Fruit fly (Drosophila melanogaster): ENCODE results near the gene CG18304.

The CG18304 gene

dm6 chr2L:6956725-6957124 lies 14.1 kb upstream of the CG18304 start, which contains the start of the genes CG13775 and CG3430 (continued):
- TF ChIP-seq Taf1 (GFP tag; IDR thresholded peaks at IDR 0.05) (no peak), CG10654 (GFP tag; optimal IDR thresholded peaks at IDR 0.05) (no peak), chn (GFP tag; optimal IDR thresholded peaks at IDR 0.05) (no peak), lola (GFP tag; optimal IDR thresholded peaks at IDR 0.05) (no peak), chm (GFP tag; IDR thresholded peaks at IDR 0.05) (peak; percentile 66), CG11456 (GFP tag; IDR thresholded peaks at IDR 0.05) (peak; percentile 58; the same call in 2 of the 3 replicates), toy (GFP tag; IDR thresholded peaks at IDR 0.05) (no peak), CG1792 (GFP tag; optimal IDR thresholded peaks at IDR 0.05) (no peak), NfI (GFP tag; optimal IDR thresholded peaks at IDR 0.05) (peak; percentile 55), CG9817 (tag; optimal IDR thresholded peaks at IDR 0.05) (peak; percentile 41), hbn (GFP tag; IDR thresholded peaks at IDR 0.05; ENCODE audit: partially characterized antibody) (peak; percentile 65), Sin3A (optimal IDR thresholded peaks at IDR 0.05) (peak; percentile 43), pros (GFP tag; optimal IDR thresholded peaks at IDR 0.05) (no peak), crp (GFP tag; optimal IDR thresholded peaks at IDR 0.05) (peak; percentile 28 to 84), kay (GFP tag; optimal IDR thresholded peaks at IDR 0.05) (no peak), bowl (GFP tag; IDR thresholded peaks at IDR 0.05) (no peak), pho (GFP tag; optimal IDR thresholded peaks at IDR 0.05) (peak; percentile 57), tll (GFP tag; optimal IDR thresholded peaks at IDR 0.05) (no peak), br (optimal IDR thresholded peaks at IDR 0.05) (no peak), Hand (GFP tag; optimal IDR thresholded peaks at IDR 0.05) (no peak), Hey (tag; optimal IDR thresholded peaks at IDR 0.05) (no peak), Hmx (GFP tag; optimal IDR thresholded peaks at IDR 0.05) (no peak), dpn (GFP tag; optimal IDR thresholded peaks at IDR 0.05) (peak; percentile 25 to 54), CG10147 (GFP tag; optimal IDR thresholded peaks at IDR 0.05) (no peak)

- no peak; the same call in 1 of the 2 replicates for TF ChIP-seq CG31441 (GFP tag; IDR thresholded peaks at IDR 0.05)
- TF ChIP-seq cwo (GFP tag; optimal IDR thresholded peaks at IDR 0.05), result peak; percentile 72
- TF ChIP-seq Scr (GFP tag; IDR thresholded peaks at IDR 0.05; ENCODE audit: partially characterized antibody), result peak; percentile 73
- TF ChIP-seq otp (GFP tag; IDR thresholded peaks at IDR 0.05), result peak; percentile 56; the same call in 1 of the 3 replicates
- TF ChIP-seq ERR (GFP tag; optimal IDR thresholded peaks at IDR 0.05), result no peak
- TF ChIP-seq CG12155 (GFP tag; optimal IDR thresholded peaks at IDR 0.05), result peak; percentile 30
- peak; percentile 70 for TF ChIP-seq az2 (GFP tag; optimal IDR thresholded peaks at IDR 0.05)
- 0 out of 4 replicates have a peak, but pooled peaks have one; percentile 70 for TF ChIP-seq chinmo (GFP tag; IDR thresholded peaks at IDR 0.05; ENCODE audit: partially characterized antibody)
- peak; percentile 69 for TF ChIP-seq YL-1 (GFP tag; optimal IDR thresholded peaks at IDR 0.05)
- TF ChIP-seq ATbp (GFP tag; optimal IDR thresholded peaks at IDR 0.05), result peak; percentile 77
- no peak for TF ChIP-seq CG10366 (GFP tag; IDR thresholded peaks at IDR 0.05)
- TF ChIP-seq CG32767 (GFP tag; IDR thresholded peaks at IDR 0.05), result peak; percentile 70; the same call in 1 of the 2 replicates
- TF ChIP-seq CG7556 (GFP tag; optimal IDR thresholded peaks at IDR 0.05), result peak; percentile 78
- TF ChIP-seq Chrac-16 (GFP tag; optimal IDR thresholded peaks at IDR 0.05), result peak; percentile 93
- TF ChIP-seq disco-r (GFP tag; optimal IDR thresholded peaks at IDR 0.05), result peak; percentile 30
- TF ChIP-seq klu (GFP tag; IDR thresholded peaks at IDR 0.05), result no peak
- TF ChIP-seq pnt (GFP tag; optimal IDR thresholded peaks at IDR 0.05), result peak; percentile 48
- TF ChIP-seq Nf-YA (GFP tag; IDR thresholded peaks at IDR 0.05), result no peak
- peak; percentile 91 for TF ChIP-seq CG14441 (GFP tag; IDR thresholded peaks at IDR 0.05)
- peak; percentile 92 for TF ChIP-seq Hmr (GFP tag; optimal IDR thresholded peaks at IDR 0.05)
- TF ChIP-seq Dek (tag; optimal IDR thresholded peaks at IDR 0.05), result peak; percentile 93
- peak; percentile 47 for TF ChIP-seq CG9609 (GFP tag; optimal IDR thresholded peaks at IDR 0.05)
- TF ChIP-seq chm (GFP tag; IDR thresholded peaks at IDR 0.05), result peak; percentile 67
- peak; percentile 97 for TF ChIP-seq CG17829 (tag; optimal IDR thresholded peaks at IDR 0.05)
- TF ChIP-seq tin (GFP tag; optimal IDR thresholded peaks at IDR 0.05), result peak; percentile 15
- TF ChIP-seq CG14014 (GFP tag; IDR thresholded peaks at IDR 0.05), result peak; percentile 95
- TF ChIP-seq zfh2 (GFP tag; optimal IDR thresholded peaks at IDR 0.05), result peak; percentile 74
- TF ChIP-seq ham (GFP tag; IDR thresholded peaks at IDR 0.05), result peak; percentile 62; the same call in 1 of the 2 replicates
- peak; percentile 63 for TF ChIP-seq gsb (GFP tag; IDR thresholded peaks at IDR 0.05)
Observed at dm6 chr2L:6950096-6950495, 7.5 kb upstream of the CG18304 start, which contains the start of the genes Gas41 and SA1. Gas41 (minus strand) TSS chr2L:6950207. SA1 (plus strand) TSS chr2L:6950421.
